Worm (Caenorhabditis elegans) whole organism, midembryonic: ENCODE data around the gene srx-48.

ENCODE experiments used
- T22C8.4 ChIP-seq: fragments of 200-800 bp; sonication (Bioruptor generic); IDR thresholded peaks from 2 replicates; pipeline ENCODE4 v1.3.6; 2022; ENCODE audit warnings: missing genetic modification characterization, missing compliant biosample characterization
- cog-1 ChIP-seq: sonication (generic microtip); optimal IDR thresholded peaks from 2 replicates; lab custom pipeline; 2016; ENCODE audit warnings: missing genetic modification characterization, missing compliant biosample characterization
- flt-1 ChIP-seq: fragments of 200-800 bp; sonication (Bioruptor generic); IDR thresholded peaks from 2 replicates; pipeline ENCODE4 v1.3.6; 2022; ENCODE audit warnings: missing genetic modification characterization, missing compliant biosample characterization
- ref-1 ChIP-seq: fragments of 200-800 bp; sonication (Bioruptor generic); conservative IDR thresholded peaks from 2 replicates; pipeline ENCODE4 v1.3.6; 2022; ENCODE audit warnings: missing genetic modification reagents, missing genetic modification characterization, missing compliant biosample characterization
- tab-1 ChIP-seq: fragments of 200-800 bp; sonication (Bioruptor generic); IDR thresholded peaks from 2 replicates; pipeline ENCODE4 v1.3.6; 2022; ENCODE audit warnings: missing genetic modification characterization, missing compliant biosample characterization
- ztf-23 ChIP-seq: fragments of 200-800 bp; sonication (Bioruptor generic); IDR thresholded peaks from 2 replicates; pipeline ENCODE4 v1.3.6; 2022; ENCODE audit warnings: missing genetic modification reagents, missing genetic modification characterization, missing compliant biosample characterization
- ztf-29 ChIP-seq: fragments of 200-800 bp; sonication (Bioruptor generic); IDR thresholded peaks from 2 replicates; pipeline ENCODE4 v1.3.6; 2022; ENCODE audit warnings: missing genetic modification reagents, missing genetic modification characterization, missing compliant biosample characterization

DNA sequence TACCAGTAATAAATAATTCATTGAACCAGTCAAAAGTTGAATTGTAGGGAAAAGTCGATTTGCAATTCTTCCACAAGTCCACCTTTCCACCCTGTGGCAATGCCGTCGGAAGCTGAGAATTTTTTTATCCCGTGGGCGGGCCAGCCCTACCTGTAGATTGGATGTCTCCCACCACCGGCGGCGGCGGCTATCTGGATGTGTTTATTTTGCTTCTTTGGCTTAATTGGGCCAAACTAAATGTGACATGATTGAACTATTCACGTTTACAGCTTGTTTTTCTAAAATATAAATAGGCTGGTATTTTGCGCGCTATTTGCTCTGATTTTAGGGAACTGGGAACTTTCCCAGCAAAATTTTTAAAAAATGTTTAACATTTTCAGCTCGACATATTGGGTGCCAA, 41.0 kb upstream of the srx-48 start, which contains the start of gene wrt-8:
- no peak for TF ChIP-seq tab-1 (GFP tag; lab: Robert Waterston, UW)
- TF ChIP-seq ref-1 (GFP tag; lab: Robert Waterston, UW) = no peak
- TF ChIP-seq ztf-23 (GFP tag; lab: Robert Waterston, UW) = no peak
- no peak for TF ChIP-seq flt-1 (GFP tag; lab: Robert Waterston, UW)
- no peak for TF ChIP-seq ztf-29 (GFP tag; lab: Robert Waterston, UW)
- TF ChIP-seq T22C8.4 (GFP tag; lab: Robert Waterston, UW) = no peak
- no peak for TF ChIP-seq cog-1 (tag; lab: Kevin White, UChicago)
